Fruit fly (Drosophila melanogaster): ENCODE measurements around the gene CG31975.
A peak's percentile ranks its signal among the peaks of the same experiment; 100 is the strongest.

Gene CG31975

DNA sequence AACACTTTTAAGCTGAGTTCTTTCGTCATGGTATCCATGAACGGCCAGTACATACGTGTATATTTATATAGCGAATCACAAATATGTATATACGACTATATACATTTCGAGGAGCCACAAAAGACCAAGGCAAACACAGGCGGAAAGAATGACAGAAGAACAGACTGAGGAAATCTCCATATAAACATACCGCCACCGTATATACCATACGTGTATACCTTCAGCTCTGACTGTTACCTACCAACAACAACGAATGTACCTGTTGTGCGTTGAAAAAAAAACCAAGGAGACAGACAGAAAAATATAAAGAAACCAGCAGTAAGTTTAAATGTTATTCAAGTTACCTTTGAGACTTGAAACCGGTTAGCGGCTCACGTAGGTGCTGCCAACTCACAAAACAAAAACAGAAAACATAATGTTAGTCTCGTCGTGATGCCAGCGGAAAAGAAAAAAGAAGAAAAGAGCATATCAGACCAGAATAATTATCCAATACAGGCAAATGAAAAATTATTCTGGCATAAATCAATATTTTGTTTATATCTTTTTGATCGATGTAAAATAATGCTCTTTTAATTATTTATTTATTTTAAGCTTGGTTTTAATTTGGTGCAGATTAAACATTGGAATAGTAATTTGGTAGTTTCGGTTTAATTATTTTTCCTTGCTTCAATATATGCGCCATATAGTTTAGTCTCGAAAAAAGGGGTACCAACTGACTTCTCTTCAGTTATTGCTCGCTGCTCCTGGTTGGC lies 30.9 kb upstream of the CG31975 start (continued):
- TF ChIP-seq BtbVII (GFP tag; optimal IDR thresholded peaks at IDR 0.05) (no peak), CG8924 (tag; optimal IDR thresholded peaks at IDR 0.05) (peak; percentile 18), nom (GFP tag; optimal IDR thresholded peaks at IDR 0.05) (peak; percentile 71), CG34224 (GFP tag; IDR thresholded peaks at IDR 0.05; ENCODE audit: partially characterized antibody) (peak; percentile 30; the same call in 1 of the 3 replicates), CG13894 (tag; optimal IDR thresholded peaks at IDR 0.05) (peak; percentile 73), CG12769 (tag; optimal IDR thresholded peaks at IDR 0.05) (peak; percentile 31), CG1529 (GFP tag; optimal IDR thresholded peaks at IDR 0.05) (no peak), ftz-f1 (GFP tag; optimal IDR thresholded peaks at IDR 0.05) (no peak), CG6813 (GFP tag; optimal IDR thresholded peaks at IDR 0.05) (peak; percentile 59), lbe (GFP tag; optimal IDR thresholded peaks at IDR 0.05) (peak; percentile 60), dm (GFP tag; optimal IDR thresholded peaks at IDR 0.05) (no peak), CG15269 (tag; optimal IDR thresholded peaks at IDR 0.05) (peak; percentile 90), NC2β (GFP tag; optimal IDR thresholded peaks at IDR 0.05) (no peak), eve (GFP tag; optimal IDR thresholded peaks at IDR 0.05) (peak in 1 of 2 experiments; percentile 19), NfI (GFP tag; optimal IDR thresholded peaks at IDR 0.05) (no peak), CTCF (GFP tag; optimal IDR thresholded peaks at IDR 0.05) (no peak), CG6765 (GFP tag; optimal IDR thresholded peaks at IDR 0.05) (no peak), HHEX (GFP tag; optimal IDR thresholded peaks at IDR 0.05) (no peak), fd64A (GFP tag; optimal IDR thresholded peaks at IDR 0.05) (no peak), so (GFP tag; IDR thresholded peaks at IDR 0.05) (no peak), CG12391 (tag; optimal IDR thresholded peaks at IDR 0.05) (no peak), CG1603 (tag; optimal IDR thresholded peaks at IDR 0.05) (no peak), tll (GFP tag; optimal IDR thresholded peaks at IDR 0.05) (peak in 1 of 2 experiments; percentile 24), vvl (GFP tag; IDR thresholded peaks at IDR 0.05) (no peak; the same call in 1 of the 2 replicates), Nf-YB (GFP tag; optimal IDR thresholded peaks at IDR 0.05) (no peak), CG9215 (GFP tag; IDR thresholded peaks at IDR 0.05) (no peak), CG1233 (GFP tag; optimal IDR thresholded peaks at IDR 0.05) (peak; percentile 14), CG4730 (GFP tag; IDR thresholded peaks at IDR 0.05) (no peak), mirr (GFP tag; optimal IDR thresholded peaks at IDR 0.05) (peak; percentile 56), CG2199 (GFP tag; IDR thresholded peaks at IDR 0.05) (peak; percentile 91; the same call in 2 of the 3 replicates), gsb (GFP tag; IDR thresholded peaks at IDR 0.05) (no peak), tap (tag; optimal IDR thresholded peaks at IDR 0.05) (no peak), tup (GFP tag; optimal IDR thresholded peaks at IDR 0.05) (no peak), sug (tag; optimal IDR thresholded peaks at IDR 0.05) (peak; percentile 18), pan (optimal IDR thresholded peaks at IDR 0.05) (no peak), pan (GFP tag; optimal IDR thresholded peaks at IDR 0.05 in 1 of 2, IDR thresholded peaks at IDR 0.05 in 1 of 2) (peak in 1 of 2 experiments; percentile 4), CG18476 (GFP tag; optimal IDR thresholded peaks at IDR 0.05) (no peak), E2f1 (GFP tag; IDR thresholded peaks at IDR 0.05) (no peak), trh (GFP tag; optimal IDR thresholded peaks at IDR 0.05) (no peak), ap (GFP tag; IDR thresholded peaks at IDR 0.05) (no peak), B-H2 (GFP tag; optimal IDR thresholded peaks at IDR 0.05) (peak; percentile 7), cg (GFP tag; optimal IDR thresholded peaks at IDR 0.05) (peak; percentile 22), lmd (GFP tag; IDR thresholded peaks at IDR 0.05) (no peak), ssp (GFP tag; IDR thresholded peaks at IDR 0.05) (no peak), CG34376 (GFP tag; optimal IDR thresholded peaks at IDR 0.05) (no peak), zfh1 (GFP tag; IDR thresholded peaks at IDR 0.05) (no peak), Sry-β (GFP tag; optimal IDR thresholded peaks at IDR 0.05) (no peak), gsb-n (tag; optimal IDR thresholded peaks at IDR 0.05) (no peak), Abd-B (GFP tag; optimal IDR thresholded peaks at IDR 0.05) (no peak), Dll (GFP tag; IDR thresholded peaks at IDR 0.05; ENCODE audit: partially characterized antibody) (no peak)
